Fruit fly (Drosophila melanogaster): ENCODE data around the gene v.
"Not testable (repeated sequence)": the region's sequence is repeated elsewhere in the genome, so short reads cannot be mapped to it uniquely, and the experiment has no call there.

The v gene

DNA sequence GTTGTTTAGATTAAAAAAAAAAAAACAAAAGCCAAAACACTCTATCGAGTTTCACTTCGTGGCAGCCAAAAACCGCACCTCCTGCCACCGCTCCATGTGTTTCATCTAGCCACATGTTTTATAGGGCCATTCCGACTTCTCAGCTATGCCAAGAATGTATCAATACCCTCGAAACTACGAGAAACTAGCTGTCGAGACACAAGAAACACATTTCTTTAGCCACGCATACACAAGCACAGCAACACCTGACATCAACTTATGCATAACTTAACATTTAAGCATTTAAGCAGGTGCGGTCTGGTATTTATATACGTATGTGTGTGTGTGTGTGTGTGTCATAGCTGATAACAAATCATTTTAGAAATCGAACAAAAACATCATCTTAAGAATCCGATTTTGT, 11.8 kb downstream of the v start:
- TF ChIP-seq insv (optimal IDR thresholded peaks at IDR 0.05) (no peak), h (optimal IDR thresholded peaks at IDR 0.05) (no peak), Sin3A (optimal IDR thresholded peaks at IDR 0.05) (no peak), Myc (optimal IDR thresholded peaks at IDR 0.05) (no peak), psq (optimal IDR thresholded peaks at IDR 0.05) (no peak), ttk (optimal IDR thresholded peaks at IDR 0.05) (no peak)

dm6 chrX:10936599-10936998, 12.8 kb downstream of the v start:
- no peak for TF ChIP-seq psq (optimal IDR thresholded peaks at IDR 0.05)
- no peak for TF ChIP-seq insv (optimal IDR thresholded peaks at IDR 0.05)
- no peak for TF ChIP-seq h (optimal IDR thresholded peaks at IDR 0.05)
- TF ChIP-seq Sin3A (optimal IDR thresholded peaks at IDR 0.05): no peak
- TF ChIP-seq ttk (optimal IDR thresholded peaks at IDR 0.05): no peak
- no peak for TF ChIP-seq Myc (optimal IDR thresholded peaks at IDR 0.05)

dm6 chrX:10950930-10951329, 27.2 kb downstream of the v start, which contains the start of gene Rab9Fa:
Gene Rab9Fa (minus strand): TSS chrX:10951030.
- TF ChIP-seq Myc, Sin3A, ttk (optimal IDR thresholded peaks at IDR 0.05): not testable (repeated sequence)

dm6 chrX:10952386-10952785, 28.6 kb downstream of the v start, which contains the start of gene Rab9Fb:
Gene Rab9Fb (minus strand): TSS chrX:10952486.
- no peak for TF ChIP-seq insv (optimal IDR thresholded peaks at IDR 0.05)
- TF ChIP-seq Sin3A (optimal IDR thresholded peaks at IDR 0.05): no peak
- TF ChIP-seq ttk (optimal IDR thresholded peaks at IDR 0.05): no peak
- no peak for TF ChIP-seq h (optimal IDR thresholded peaks at IDR 0.05)
- TF ChIP-seq Myc (optimal IDR thresholded peaks at IDR 0.05): no peak
- TF ChIP-seq psq (optimal IDR thresholded peaks at IDR 0.05): no peak

dm6 chrX:10953240-10953639, 29.5 kb downstream of the v start:
- TF ChIP-seq Myc (optimal IDR thresholded peaks at IDR 0.05) (no peak), ttk (optimal IDR thresholded peaks at IDR 0.05) (no peak), insv (optimal IDR thresholded peaks at IDR 0.05) (no peak), psq (optimal IDR thresholded peaks at IDR 0.05) (no peak), h (optimal IDR thresholded peaks at IDR 0.05) (no peak), Sin3A (optimal IDR thresholded peaks at IDR 0.05) (no peak)

- TF ChIP-seq psq (optimal IDR thresholded peaks at IDR 0.05) (no peak), ttk (optimal IDR thresholded peaks at IDR 0.05) (no peak), Myc (optimal IDR thresholded peaks at IDR 0.05) (no peak), h (optimal IDR thresholded peaks at IDR 0.05) (no peak), Sin3A (optimal IDR thresholded peaks at IDR 0.05) (no peak), insv (optimal IDR thresholded peaks at IDR 0.05) (no peak)
These were observed 36.1 kb downstream of the v start for dm6 chrX:10959912-10960311.

DNA sequence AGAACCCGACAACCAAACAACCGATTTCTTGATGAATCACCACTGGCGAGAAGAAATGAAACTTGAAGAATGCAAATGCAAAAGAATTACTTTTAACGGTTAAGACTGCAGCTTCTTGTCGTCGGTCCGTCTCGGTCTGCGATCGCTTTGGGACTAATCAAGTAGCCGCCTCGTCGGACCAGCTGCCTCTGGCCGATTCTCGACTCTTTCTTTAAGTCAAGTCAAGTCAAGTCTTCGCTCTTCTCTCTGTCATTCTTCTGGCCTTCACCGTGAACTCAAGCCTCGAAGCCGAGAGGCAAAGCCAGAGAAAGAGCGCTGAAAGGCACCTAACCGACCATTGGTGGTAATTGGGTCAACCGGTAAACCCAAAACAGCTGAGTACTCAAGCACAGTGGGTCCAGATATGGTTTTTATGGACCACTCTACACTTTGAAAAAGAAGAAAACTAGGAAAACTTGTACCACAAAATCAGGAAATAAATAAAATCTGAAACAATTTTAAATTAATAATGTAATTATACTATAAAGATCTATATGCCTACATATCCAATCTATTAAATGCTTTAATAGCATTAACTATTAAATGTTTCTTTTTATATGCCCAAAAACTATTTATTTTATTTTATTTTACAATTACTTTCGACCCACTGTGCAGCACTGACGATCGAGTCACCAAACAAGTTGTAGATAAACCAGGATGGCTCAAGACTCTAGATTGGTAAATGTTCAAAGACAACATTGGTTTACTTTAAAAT, 43.4 kb downstream of the v start, which contains the start of gene C901:
C901 (minus strand) TSS at position 157 of the 754 bp plus-strand sequence.
- TF ChIP-seq h (optimal IDR thresholded peaks at IDR 0.05) (no peak), Sin3A (optimal IDR thresholded peaks at IDR 0.05) (no peak), psq (optimal IDR thresholded peaks at IDR 0.05) (no peak), Myc (optimal IDR thresholded peaks at IDR 0.05) (no peak)

Data from Kc167 (cell line).